Fruit fly (Drosophila melanogaster) whole organism: ENCODE measurements around the gene tal-2A.

ENCODE experiments used
- CG8478 ChIP-seq: fragments of >200 bp; optimal IDR thresholded peaks from 2 replicates; lab custom pipeline; 2018; ENCODE audit warnings: inconsistent platforms
- Dll ChIP-seq: fragments of >200 bp; optimal IDR thresholded peaks from 2 replicates; lab custom pipeline; 2017
- EcR ChIP-seq, 2 experiments: fragments of >200 bp; optimal IDR thresholded peaks; 2 replicates each; lab custom pipeline; 2017; ENCODE audit warnings: missing biosample characterization in 2 of 2, missing genetic modification characterization in 2 of 2, missing genetic modification reagents in 2 of 2
- pan ChIP-seq: fragments of >200 bp; optimal IDR thresholded peaks from 2 replicates; lab custom pipeline; 2017
- psq ChIP-seq: fragments of >200 bp; optimal IDR thresholded peaks from 2 replicates; lab custom pipeline; 2017
- usp ChIP-seq: fragments of >200 bp; optimal IDR thresholded peaks from 2 replicates; lab custom pipeline; 2017; ENCODE audit warnings: missing biosample characterization, missing genetic modification characterization, mixed read lengths

tal-2A gene

dm6 chr3R:13812736-13813250, at the start of gene tal-2A, which contains the start of the genes tal-1A, tal-3A and tal-AA:
tal-2A (plus strand) TSS chr3R:13813109.
tal-1A (plus strand) TSS chr3R:13813109.
tal-3A (plus strand) TSS chr3R:13813109.
tal-AA (plus strand) TSS chr3R:13813109.
- no peak for TF ChIP-seq psq (lab: Kevin White, UChicago)
- TF ChIP-seq EcR (GFP tag; optimal IDR thresholded peaks at IDR 0.05; lab: Kevin White, UChicago) = peak in 1 of 2 experiments; percentile 20
- peak; percentile 11 for TF ChIP-seq CG8478 (lab: Kevin White, UChicago)
- no peak for TF ChIP-seq usp (GFP tag; lab: Kevin White, UChicago)
- TF ChIP-seq pan (lab: Kevin White, UChicago) = no peak
- TF ChIP-seq Dll (lab: Kevin White, UChicago) = peak; percentile 94

- TF ChIP-seq pan (lab: Kevin White, UChicago) (no peak), EcR (GFP tag; optimal IDR thresholded peaks at IDR 0.05; lab: Kevin White, UChicago) (no peak), usp (GFP tag; lab: Kevin White, UChicago) (no peak)
These were observed 47.9 kb upstream of the tal-2A start for dm6 chr3R:13765001-13765400.

- TF ChIP-seq EcR (GFP tag; optimal IDR thresholded peaks at IDR 0.05; lab: Kevin White, UChicago) = no peak
- no peak for TF ChIP-seq pan (lab: Kevin White, UChicago)
- no peak for TF ChIP-seq CG8478 (lab: Kevin White, UChicago)
- TF ChIP-seq usp (GFP tag; lab: Kevin White, UChicago) = no peak
- no peak for TF ChIP-seq Dll (lab: Kevin White, UChicago)
- no peak for TF ChIP-seq psq (lab: Kevin White, UChicago)
These were observed 47.5 kb upstream of the tal-2A start, which contains the start of gene CG9312 for dm6 chr3R:13765456-13765855. CG9312 (plus strand) TSS chr3R:13765756.

dm6 chr3R:13767239-13767638, 45.7 kb upstream of the tal-2A start, which contains the start of gene Cht5:
Cht5 (plus strand) TSS chr3R:13767549.
- TF ChIP-seq usp (GFP tag; lab: Kevin White, UChicago) (no peak), psq (lab: Kevin White, UChicago) (no peak), EcR (GFP tag; optimal IDR thresholded peaks at IDR 0.05; lab: Kevin White, UChicago) (no peak), CG8478 (lab: Kevin White, UChicago) (no peak), Dll (lab: Kevin White, UChicago) (no peak), pan (lab: Kevin White, UChicago) (no peak)

- no peak for TF ChIP-seq EcR (GFP tag; optimal IDR thresholded peaks at IDR 0.05; lab: Kevin White, UChicago)
- TF ChIP-seq Dll (lab: Kevin White, UChicago) = no peak
These were observed 41.7 kb upstream of the tal-2A start, which contains the start of gene CG9297 for dm6 chr3R:13771195-13771594. CG9297 (plus strand) TSS chr3R:13771495.

- TF ChIP-seq usp (GFP tag; lab: Kevin White, UChicago) = no peak
- TF ChIP-seq EcR (GFP tag; optimal IDR thresholded peaks at IDR 0.05; lab: Kevin White, UChicago) = no peak
- no peak for TF ChIP-seq psq (lab: Kevin White, UChicago)
- TF ChIP-seq pan (lab: Kevin White, UChicago) = no peak
- no peak for TF ChIP-seq CG8478 (lab: Kevin White, UChicago)
- TF ChIP-seq Dll (lab: Kevin White, UChicago) = no peak
These were observed 39.6 kb upstream of the tal-2A start for dm6 chr3R:13773350-13773749.

dm6 chr3R:13779241-13779683, 33.6 kb upstream of the tal-2A start, which contains the start of the genes CG42375 and CG9288:
CG42375 (plus strand) TSS chr3R:13779624.
CG9288 (plus strand) TSS chr3R:13779624.
- no peak for TF ChIP-seq usp (GFP tag; lab: Kevin White, UChicago)
- TF ChIP-seq pan (lab: Kevin White, UChicago) = no peak
- no peak for TF ChIP-seq psq (lab: Kevin White, UChicago)
- TF ChIP-seq EcR (GFP tag; optimal IDR thresholded peaks at IDR 0.05; lab: Kevin White, UChicago) = no peak
- TF ChIP-seq CG8478 (lab: Kevin White, UChicago) = no peak
- no peak for TF ChIP-seq Dll (lab: Kevin White, UChicago)

- TF ChIP-seq usp (GFP tag; lab: Kevin White, UChicago) (no peak), EcR (GFP tag; optimal IDR thresholded peaks at IDR 0.05; lab: Kevin White, UChicago) (no peak), pan (lab: Kevin White, UChicago) (no peak), Dll (lab: Kevin White, UChicago) (no peak), psq (lab: Kevin White, UChicago) (no peak), CG8478 (lab: Kevin White, UChicago) (no peak)
These were observed 32.1 kb upstream of the tal-2A start, which contains the start of gene CG9286 for dm6 chr3R:13780769-13781168. CG9286 (plus strand) TSS chr3R:13780964.

- TF ChIP-seq EcR (GFP tag; optimal IDR thresholded peaks at IDR 0.05; lab: Kevin White, UChicago) (no peak), pan (lab: Kevin White, UChicago) (no peak), Dll (lab: Kevin White, UChicago) (no peak), CG8478 (lab: Kevin White, UChicago) (no peak), psq (lab: Kevin White, UChicago) (no peak), usp (GFP tag; lab: Kevin White, UChicago) (no peak)
These were observed 30.9 kb upstream of the tal-2A start, which contains the start of gene Dip-B for dm6 chr3R:13782035-13782434. Dip-B (plus strand) TSS chr3R:13782288.

- TF ChIP-seq psq (lab: Kevin White, UChicago) (no peak), pan (lab: Kevin White, UChicago) (no peak), Dll (lab: Kevin White, UChicago) (no peak)
These were observed 30.3 kb upstream of the tal-2A start for dm6 chr3R:13782578-13782977.

- TF ChIP-seq CG8478 (lab: Kevin White, UChicago) (no peak), Dll (lab: Kevin White, UChicago) (no peak), EcR (GFP tag; optimal IDR thresholded peaks at IDR 0.05; lab: Kevin White, UChicago) (no peak), pan (lab: Kevin White, UChicago) (no peak), usp (GFP tag; lab: Kevin White, UChicago) (no peak), psq (lab: Kevin White, UChicago) (no peak)
These were observed 29.5 kb upstream of the tal-2A start for dm6 chr3R:13783397-13783796.
